Fruit fly (Drosophila melanogaster) whole organism, adult: ENCODE results near the gene Ythdf.

Source experiments
- CG11617 ChIP-seq: fragments of 200-800 bp; sonication (Bioruptor generic); optimal IDR thresholded peaks from 2 replicates; lab custom pipeline; 2017; ENCODE audit warnings: mild to moderate bottlenecking, missing biosample characterization, missing genetic modification reagents, missing genetic modification characterization
- CG12768 ChIP-seq: fragments of 200-800 bp; sonication (Bioruptor generic); optimal IDR thresholded peaks from 2 replicates; lab custom pipeline; 2017; ENCODE audit warnings: missing biosample characterization, missing genetic modification characterization, mild to moderate bottlenecking, moderate library complexity, missing genetic modification reagents
- CG14711 ChIP-seq: fragments of 200-800 bp; sonication (Bioruptor generic); optimal IDR thresholded peaks from 2 replicates; lab custom pipeline; 2018; ENCODE audit warnings: missing biosample characterization, mild to moderate bottlenecking, missing genetic modification characterization, moderate library complexity
- CG1620 ChIP-seq: fragments of 200-800 bp; sonication (Bioruptor generic); optimal IDR thresholded peaks from 2 replicates; lab custom pipeline; 2016; ENCODE audit warnings: missing biosample characterization, missing genetic modification characterization
- CG33017 ChIP-seq: fragments of 200-800 bp; sonication (Bioruptor generic); optimal IDR thresholded peaks from 2 replicates; lab custom pipeline; 2018; ENCODE audit warnings: missing biosample characterization, mild to moderate bottlenecking, missing genetic modification characterization, moderate library complexity
- CG5204 ChIP-seq: fragments of 200-800 bp; sonication (Bioruptor generic); optimal IDR thresholded peaks from 2 replicates; lab custom pipeline; 2016; ENCODE audit warnings: missing biosample characterization, missing genetic modification characterization
- CG7045 ChIP-seq: fragments of 200-800 bp; sonication (Bioruptor generic); optimal IDR thresholded peaks from 2 replicates; lab custom pipeline; 2017; ENCODE audit warnings: missing biosample characterization, mild to moderate bottlenecking, missing genetic modification characterization
- CG7101 ChIP-seq: fragments of 200-800 bp; sonication (Bioruptor generic); optimal IDR thresholded peaks from 2 replicates; lab custom pipeline; 2018; ENCODE audit warnings: missing biosample characterization, mild to moderate bottlenecking, missing genetic modification characterization, moderate library complexity
- Clk ChIP-seq: fragments of 200-800 bp; sonication (Bioruptor generic); optimal IDR thresholded peaks from 2 replicates; lab custom pipeline; 2017; ENCODE audit warnings: missing biosample characterization, missing genetic modification characterization
- Crg-1 ChIP-seq: fragments of 200-800 bp; sonication (Bioruptor generic); optimal IDR thresholded peaks from 2 replicates; lab custom pipeline; 2016; ENCODE audit warnings: missing biosample characterization, missing genetic modification characterization
- Hr96 ChIP-seq: fragments of 200-800 bp; sonication (Bioruptor generic); optimal IDR thresholded peaks from 2 replicates; lab custom pipeline; 2016; ENCODE audit warnings: missing biosample characterization, missing genetic modification characterization
- Mnt ChIP-seq: fragments of 200-800 bp; sonication (Bioruptor generic); optimal IDR thresholded peaks from 2 replicates; lab custom pipeline; 2016; ENCODE audit warnings: missing biosample characterization, mild to moderate bottlenecking, missing genetic modification characterization
- bab1 ChIP-seq: fragments of 200-800 bp; sonication (Bioruptor generic); optimal IDR thresholded peaks from 3 replicates; lab custom pipeline; 2019; ENCODE audit warnings: missing biosample characterization, mild to moderate bottlenecking, missing genetic modification characterization, moderate library complexity
- cic ChIP-seq: fragments of 200-800 bp; sonication (Bioruptor generic); optimal IDR thresholded peaks from 2 replicates; lab custom pipeline; 2017; ENCODE audit warnings: missing biosample characterization, mild to moderate bottlenecking, missing genetic modification characterization, moderate library complexity
- cnc ChIP-seq, 2 experiments: fragments of >200 bp; optimal IDR thresholded peaks; 2 replicates each; lab custom pipeline; 2017
- kay ChIP-seq: fragments of 200-800 bp; sonication (Bioruptor generic); peaks from one replicate; lab custom pipeline; 2016; ENCODE audit warnings: missing biosample characterization, missing genetic modification characterization, borderline replicate concordance
- ovo ChIP-seq: fragments of 200-800 bp; sonication (Bioruptor generic); optimal IDR thresholded peaks from 2 replicates; lab custom pipeline; 2016; ENCODE audit warnings: missing biosample characterization, missing genetic modification characterization
- pad ChIP-seq: fragments of 200-800 bp; sonication (Bioruptor generic); optimal IDR thresholded peaks from 3 replicates; lab custom pipeline; 2017; ENCODE audit warnings: missing biosample characterization, missing genetic modification characterization, mild to moderate bottlenecking, moderate library complexity, missing genetic modification reagents
- tj ChIP-seq: fragments of 200-800 bp; sonication (Bioruptor generic); optimal IDR thresholded peaks from 3 replicates; lab custom pipeline; 2017; ENCODE audit warnings: missing biosample characterization, mild to moderate bottlenecking, missing genetic modification characterization, moderate library complexity
- toe ChIP-seq: fragments of 200-800 bp; sonication (Bioruptor generic); optimal IDR thresholded peaks from 2 replicates; lab custom pipeline; 2016; ENCODE audit warnings: missing biosample characterization, missing genetic modification characterization

The Ythdf gene

DNA sequence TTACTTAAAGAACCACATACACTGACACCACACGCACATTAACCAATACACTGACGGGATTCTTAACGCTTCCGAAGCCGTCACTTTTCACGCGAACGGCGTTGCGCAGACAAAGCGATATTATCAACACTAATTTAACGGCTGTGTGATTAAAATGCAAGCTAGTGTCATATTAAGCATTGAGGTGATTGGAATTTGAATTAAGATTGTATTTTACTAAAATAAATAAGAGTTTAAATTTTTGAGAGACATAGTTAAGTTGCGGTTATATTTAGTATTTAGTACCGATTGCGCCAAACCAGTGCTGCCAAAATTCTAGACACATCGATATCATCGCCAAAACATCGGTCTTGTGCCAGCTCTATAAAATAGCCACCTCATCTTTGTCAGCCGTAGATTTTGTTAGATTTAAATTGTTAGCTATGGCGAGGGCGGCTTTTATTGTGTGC lies at the start of gene Ythdf, which contains the start of gene bai:
Gene Ythdf (minus strand): TSS at position 222 of the 449 bp plus-strand sequence.
Gene bai (plus strand): TSS at position 347 of the 449 bp plus-strand sequence.
- TF ChIP-seq Clk (GFP tag; lab: Kevin White, UChicago) (peak; percentile 30), kay (GFP tag; lab: Kevin White, UChicago) (no peak), CG11617 (peak; percentile 46), CG1620 (peak; percentile 65), ovo (GFP tag; lab: Kevin White, UChicago) (no peak), CG5204 (GFP tag; lab: Kevin White, UChicago) (no peak), CG12768 (peak; percentile 1), Mnt (peak; percentile 58), cic (no peak), CG7101 (tag; lab: Kevin White, UChicago) (peak; percentile 40), pad (GFP tag; lab: Kevin White, UChicago) (peak; percentile 55), tj (GFP tag; lab: Kevin White, UChicago) (no peak), CG7045 (GFP tag; lab: Kevin White, UChicago) (no peak), toe (no peak), Hr96 (GFP tag; lab: Kevin White, UChicago) (no peak), CG33017 (no peak), Crg-1 (GFP tag; lab: Kevin White, UChicago) (peak; percentile 35), CG14711 (tag; lab: Kevin White, UChicago) (peak; percentile 25), cnc (optimal IDR thresholded peaks at IDR 0.05; lab: Kevin White, UChicago) (no peak), bab1 (GFP tag; lab: Kevin White, UChicago) (peak; percentile 30)

- TF ChIP-seq Mnt (no peak), bab1 (GFP tag; lab: Kevin White, UChicago) (no peak), tj (GFP tag; lab: Kevin White, UChicago) (no peak), CG14711 (tag; lab: Kevin White, UChicago) (no peak), kay (GFP tag; lab: Kevin White, UChicago) (no peak), ovo (GFP tag; lab: Kevin White, UChicago) (no peak), pad (GFP tag; lab: Kevin White, UChicago) (no peak), CG11617 (no peak)
These were observed 43.3 kb upstream of the Ythdf start, which contains the start of gene fd96Ca for dm6 chr3R:25082348-25082747. TSS of gene fd96Ca (plus strand) at chr3R:25082684.

DNA sequence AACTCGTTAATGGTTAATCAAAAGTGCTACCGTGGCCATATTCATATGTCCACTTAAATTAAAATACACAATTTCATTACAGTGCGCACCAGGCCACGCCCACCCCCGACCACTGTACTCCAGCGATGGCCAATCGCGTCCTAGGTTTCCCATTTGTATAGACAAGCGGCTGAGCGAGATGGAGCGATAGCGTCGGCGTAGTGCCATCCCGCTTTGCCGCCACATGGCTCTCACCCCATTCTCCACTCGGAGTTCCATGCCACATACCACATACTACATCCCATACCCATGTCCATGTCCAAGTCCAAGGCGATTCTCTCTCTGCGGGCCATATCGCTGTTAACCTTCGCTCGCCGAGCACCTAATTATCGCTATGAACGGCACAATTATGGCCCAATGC lies 41.4 kb upstream of the Ythdf start:
- peak; percentile 2 for TF ChIP-seq pad (GFP tag; lab: Kevin White, UChicago)
- TF ChIP-seq CG1620: no peak

dm6 chr3R:25078665-25079064 lies 39.6 kb upstream of the Ythdf start:
- no peak for TF ChIP-seq ovo (GFP tag; lab: Kevin White, UChicago)
- TF ChIP-seq toe: no peak
- TF ChIP-seq CG7101 (tag; lab: Kevin White, UChicago): no peak
- TF ChIP-seq Crg-1 (GFP tag; lab: Kevin White, UChicago): no peak
- no peak for TF ChIP-seq cic
- no peak for TF ChIP-seq Clk (GFP tag; lab: Kevin White, UChicago)
- no peak for TF ChIP-seq CG12768
- no peak for TF ChIP-seq bab1 (GFP tag; lab: Kevin White, UChicago)
- no peak for TF ChIP-seq CG11617
- no peak for TF ChIP-seq pad (GFP tag; lab: Kevin White, UChicago)

DNA sequence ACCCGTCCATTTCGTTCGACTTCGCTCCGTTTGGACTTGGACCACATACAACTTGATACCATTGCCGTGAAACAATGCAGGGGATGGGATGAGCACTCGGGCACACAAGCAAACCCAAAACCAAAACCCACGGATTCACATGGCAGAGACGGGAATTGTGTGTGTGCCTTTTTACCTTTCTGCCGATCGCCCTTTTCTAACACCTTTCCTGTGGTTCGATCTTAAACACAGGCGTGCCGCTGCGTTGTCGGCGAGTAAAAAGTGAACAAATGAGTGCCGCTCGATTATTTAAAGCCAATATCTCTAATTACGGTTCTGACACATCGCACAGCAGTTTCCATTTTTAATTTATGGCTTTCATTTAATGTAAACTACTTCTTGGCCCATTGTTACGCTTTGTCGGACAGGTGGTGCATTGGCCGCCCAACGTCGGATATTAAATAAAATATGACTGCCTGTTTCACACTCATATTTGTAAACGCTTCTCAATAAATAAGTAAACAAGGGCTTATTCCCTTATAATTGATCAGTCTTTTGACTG lies 38.3 kb upstream of the Ythdf start:
- TF ChIP-seq CG33017: no peak
- TF ChIP-seq tj (GFP tag; lab: Kevin White, UChicago): no peak
- TF ChIP-seq cnc (optimal IDR thresholded peaks at IDR 0.05; lab: Kevin White, UChicago): no peak
- no peak for TF ChIP-seq Clk (GFP tag; lab: Kevin White, UChicago)
- TF ChIP-seq pad (GFP tag; lab: Kevin White, UChicago): no peak
- TF ChIP-seq bab1 (GFP tag; lab: Kevin White, UChicago): no peak
- no peak for TF ChIP-seq Hr96 (GFP tag; lab: Kevin White, UChicago)
- no peak for TF ChIP-seq CG14711 (tag; lab: Kevin White, UChicago)
- no peak for TF ChIP-seq toe
- TF ChIP-seq CG11617: no peak
- no peak for TF ChIP-seq ovo (GFP tag; lab: Kevin White, UChicago)
- no peak for TF ChIP-seq Mnt
- TF ChIP-seq CG5204 (GFP tag; lab: Kevin White, UChicago): no peak
- no peak for TF ChIP-seq cic
- no peak for TF ChIP-seq CG7101 (tag; lab: Kevin White, UChicago)
- TF ChIP-seq kay (GFP tag; lab: Kevin White, UChicago): no peak
- TF ChIP-seq CG1620: no peak
- TF ChIP-seq Crg-1 (GFP tag; lab: Kevin White, UChicago): no peak
- no peak for TF ChIP-seq CG12768

dm6 chr3R:25074558-25074964 lies 35.5 kb upstream of the Ythdf start, which contains the start of the genes shams and CG11920:
TSS of gene shams (minus strand) at chr3R:25074607.
TSS of gene CG11920 (plus strand) at chr3R:25074877.
- TF ChIP-seq ovo (GFP tag; lab: Kevin White, UChicago) (no peak), CG7045 (GFP tag; lab: Kevin White, UChicago) (no peak), cic (no peak), cnc (optimal IDR thresholded peaks at IDR 0.05; lab: Kevin White, UChicago) (no peak), toe (peak; percentile 30), CG1620 (no peak), Mnt (peak; percentile 96), Clk (GFP tag; lab: Kevin White, UChicago) (no peak), Crg-1 (GFP tag; lab: Kevin White, UChicago) (no peak), kay (GFP tag; lab: Kevin White, UChicago) (no peak), Hr96 (GFP tag; lab: Kevin White, UChicago) (no peak), tj (GFP tag; lab: Kevin White, UChicago) (no peak), CG33017 (no peak), CG7101 (tag; lab: Kevin White, UChicago) (peak; percentile 59), CG5204 (GFP tag; lab: Kevin White, UChicago) (no peak), bab1 (GFP tag; lab: Kevin White, UChicago) (no peak), CG12768 (peak; percentile 9), pad (GFP tag; lab: Kevin White, UChicago) (no peak), CG11617 (peak; percentile 12), CG14711 (tag; lab: Kevin White, UChicago) (peak; percentile 59)
